Worm (Caenorhabditis elegans): ENCODE data around the gene arrd-24.
A peak's percentile ranks its signal among the peaks of the same experiment; 100 is the strongest.

The arrd-24 gene

ce11 chrX:14015366-14015765 is 35.0 kb upstream of the arrd-24 start, which contains the start of gene C04C11.25:
Gene C04C11.25, minus strand, starts transcription at chrX:14015466.
- TF ChIP-seq sea-1 (GFP tag; conservative IDR thresholded peaks at IDR 0.05) (no peak), tbx-11 (GFP tag; IDR thresholded peaks at IDR 0.05) (no peak), hnd-1 (tag; optimal IDR thresholded peaks at IDR 0.05) (no peak), hmg-4 (GFP tag; optimal IDR thresholded peaks at IDR 0.05) (no peak), tbx-37 (GFP tag; conservative IDR thresholded peaks at IDR 0.05) (no peak), ets-7 (tag; optimal IDR thresholded peaks at IDR 0.05) (no peak), flt-1 (GFP tag; IDR thresholded peaks at IDR 0.05) (no peak), ceh-13 (GFP tag; optimal IDR thresholded peaks at IDR 0.05) (no peak), pes-1 (GFP tag; IDR thresholded peaks at IDR 0.05) (no peak)

ce11 chrX:14012417-14012816 is 32.1 kb upstream of the arrd-24 start, which contains the start of gene tbc-19:
Gene tbc-19, minus strand, starts transcription at chrX:14012517.
- no peak for TF ChIP-seq sea-1 (GFP tag; conservative IDR thresholded peaks at IDR 0.05)
- no peak for TF ChIP-seq hmbx-1 (tag; optimal IDR thresholded peaks at IDR 0.05)
- TF ChIP-seq tra-4 (tag; optimal IDR thresholded peaks at IDR 0.05) = no peak

- no peak for TF ChIP-seq aly-1 (tag; optimal IDR thresholded peaks at IDR 0.05)
- TF ChIP-seq tbx-37 (GFP tag; conservative IDR thresholded peaks at IDR 0.05) = no peak
- TF ChIP-seq hnd-1 (tag; optimal IDR thresholded peaks at IDR 0.05) = no peak
- TF ChIP-seq ceh-13 (GFP tag; optimal IDR thresholded peaks at IDR 0.05) = no peak
- no peak for TF ChIP-seq B0310.2 (tag; optimal IDR thresholded peaks at IDR 0.05)
Measured at ce11 chrX:14008130-14008529, 27.8 kb upstream of the arrd-24 start.

- no peak for TF ChIP-seq ama-1 (optimal IDR thresholded peaks at IDR 0.05)
- TF ChIP-seq aly-1 (tag; optimal IDR thresholded peaks at IDR 0.05) = no peak
- no peak for TF ChIP-seq sea-1 (GFP tag; conservative IDR thresholded peaks at IDR 0.05)
- TF ChIP-seq hnd-1 (tag; optimal IDR thresholded peaks at IDR 0.05) = no peak
- no peak for TF ChIP-seq tra-4 (tag; optimal IDR thresholded peaks at IDR 0.05)
- TF ChIP-seq flt-1 (GFP tag; IDR thresholded peaks at IDR 0.05) = no peak
- no peak for TF ChIP-seq hmg-4 (GFP tag; optimal IDR thresholded peaks at IDR 0.05)
- no peak for TF ChIP-seq pes-1 (GFP tag; IDR thresholded peaks at IDR 0.05)
- no peak for TF ChIP-seq tbx-37 (GFP tag; conservative IDR thresholded peaks at IDR 0.05)
- no peak for TF ChIP-seq ceh-13 (GFP tag; optimal IDR thresholded peaks at IDR 0.05)
- TF ChIP-seq B0310.2 (tag; optimal IDR thresholded peaks at IDR 0.05) = no peak
- TF ChIP-seq ceh-36 (tag; optimal IDR thresholded peaks at IDR 0.05) = no peak
- no peak for TF ChIP-seq F13C5.2 (tag; optimal IDR thresholded peaks at IDR 0.05)
- no peak for TF ChIP-seq hmbx-1 (tag; optimal IDR thresholded peaks at IDR 0.05)
- TF ChIP-seq scrt-1 (GFP tag; IDR thresholded peaks at IDR 0.05) = no peak
- no peak for TF ChIP-seq ets-7 (tag; optimal IDR thresholded peaks at IDR 0.05)
- TF ChIP-seq tbx-11 (GFP tag; IDR thresholded peaks at IDR 0.05) = no peak
Measured at ce11 chrX:14003538-14003937, 23.2 kb upstream of the arrd-24 start.

ce11 chrX:14002739-14003138 is 22.4 kb upstream of the arrd-24 start:
- TF ChIP-seq ama-1 (optimal IDR thresholded peaks at IDR 0.05) = no peak
- TF ChIP-seq tbx-11 (GFP tag; IDR thresholded peaks at IDR 0.05) = no peak
- no peak for TF ChIP-seq ceh-13 (GFP tag; optimal IDR thresholded peaks at IDR 0.05)
- TF ChIP-seq F13C5.2 (tag; optimal IDR thresholded peaks at IDR 0.05) = no peak
- TF ChIP-seq scrt-1 (GFP tag; IDR thresholded peaks at IDR 0.05) = no peak
- TF ChIP-seq pes-1 (GFP tag; IDR thresholded peaks at IDR 0.05) = no peak
- no peak for TF ChIP-seq hnd-1 (tag; optimal IDR thresholded peaks at IDR 0.05)
- no peak for TF ChIP-seq hmbx-1 (tag; optimal IDR thresholded peaks at IDR 0.05)

ce11 chrX:14001494-14001974 is 21.2 kb upstream of the arrd-24 start, which contains the start of gene cytb-5.1:
Gene cytb-5.1, plus strand, starts transcription at chrX:14001924.
- TF ChIP-seq B0310.2 (tag; optimal IDR thresholded peaks at IDR 0.05) (no peak), hnd-1 (tag; optimal IDR thresholded peaks at IDR 0.05) (no peak), tbx-37 (GFP tag; conservative IDR thresholded peaks at IDR 0.05) (no peak), hmg-4 (GFP tag; optimal IDR thresholded peaks at IDR 0.05) (no peak), aly-1 (tag; optimal IDR thresholded peaks at IDR 0.05) (no peak), scrt-1 (GFP tag; IDR thresholded peaks at IDR 0.05) (no peak), flt-1 (GFP tag; IDR thresholded peaks at IDR 0.05) (no peak), tra-4 (tag; optimal IDR thresholded peaks at IDR 0.05) (no peak), ets-7 (tag; optimal IDR thresholded peaks at IDR 0.05) (no peak), ceh-36 (tag; optimal IDR thresholded peaks at IDR 0.05) (no peak), hmbx-1 (tag; optimal IDR thresholded peaks at IDR 0.05) (no peak), pes-1 (GFP tag; IDR thresholded peaks at IDR 0.05) (no peak), ceh-13 (GFP tag; optimal IDR thresholded peaks at IDR 0.05) (no peak), sea-1 (GFP tag; conservative IDR thresholded peaks at IDR 0.05) (no peak)

ce11 chrX:14000198-14000748 is 20.0 kb upstream of the arrd-24 start:
- peak; percentile 5 for TF ChIP-seq ceh-36 (tag; optimal IDR thresholded peaks at IDR 0.05)
- TF ChIP-seq flt-1 (GFP tag; IDR thresholded peaks at IDR 0.05) = no peak
- no peak for TF ChIP-seq tbx-11 (GFP tag; IDR thresholded peaks at IDR 0.05)
- TF ChIP-seq ets-7 (tag; optimal IDR thresholded peaks at IDR 0.05) = no peak

ce11 chrX:13995803-13996388 is 15.6 kb upstream of the arrd-24 start, which contains the start of the genes C31E10.5 and C31E10.6:
Gene C31E10.5, minus strand, starts transcription at chrX:13995834.
Gene C31E10.6, plus strand, starts transcription at chrX:13996338.
- TF ChIP-seq F13C5.2 (tag; optimal IDR thresholded peaks at IDR 0.05) (peak; percentile 66), scrt-1 (GFP tag; IDR thresholded peaks at IDR 0.05) (0 out of 2 replicates have a peak, but pooled peaks have one; percentile 34), ceh-13 (GFP tag; optimal IDR thresholded peaks at IDR 0.05) (no peak), sea-1 (GFP tag; conservative IDR thresholded peaks at IDR 0.05) (no peak), hmg-4 (GFP tag; optimal IDR thresholded peaks at IDR 0.05) (no peak), tbx-37 (GFP tag; conservative IDR thresholded peaks at IDR 0.05) (0 out of 2 replicates have a peak, but pooled peaks have one; percentile 9)
